Worm (Caenorhabditis elegans) whole organism, L2 larva: ENCODE results near the gene F10D7.4.
A peak's percentile ranks its signal among the peaks of the same experiment; 100 is the strongest.

Source experiments
- F13H6.1 ChIP-seq: sonication (generic microtip); optimal IDR thresholded peaks from 2 replicates; lab custom pipeline; 2016; ENCODE audit warnings: missing genetic modification characterization, missing compliant biosample characterization
- R02D3.7 ChIP-seq: fragments of 150-350 bp; optimal IDR thresholded peaks from 2 replicates; lab custom pipeline; 2014; ENCODE audit warnings: missing biosample characterization, missing genetic modification characterization
- Y55F3AM.14 ChIP-seq: fragments of 200-800 bp; sonication (Bioruptor generic); optimal IDR thresholded peaks from 2 replicates; lab custom pipeline; 2018; ENCODE audit warnings: mild to moderate bottlenecking, missing genetic modification characterization, missing compliant biosample characterization
- ZK546.5 ChIP-seq: sonication (generic microtip); optimal IDR thresholded peaks from 2 replicates; lab custom pipeline; 2017; ENCODE audit warnings: missing biosample characterization, missing genetic modification characterization
- alr-1 ChIP-seq: fragments of 150-350 bp; optimal IDR thresholded peaks from 2 replicates; lab custom pipeline; 2014; ENCODE audit warnings: missing biosample characterization, missing genetic modification characterization
- aly-2 ChIP-seq: fragments of 150-350 bp; optimal IDR thresholded peaks from 2 replicates; lab custom pipeline; 2014; ENCODE audit warnings: missing biosample characterization, missing genetic modification characterization
- ama-1 ChIP-seq: fragments of 150-350 bp; optimal IDR thresholded peaks from 2 replicates; lab custom pipeline; 2018; ENCODE audit warnings: inconsistent platforms
- blmp-1 ChIP-seq: sonication (generic microtip); optimal IDR thresholded peaks from 2 replicates; lab custom pipeline; 2017; ENCODE audit warnings: missing genetic modification characterization, mild to moderate bottlenecking, missing compliant biosample characterization, antibody characterized with exemption, moderate library complexity; ENCODE audit not compliant: insufficient read depth
- ceh-16 ChIP-seq: fragments of 150-350 bp; optimal IDR thresholded peaks from 2 replicates; lab custom pipeline; 2014; ENCODE audit warnings: missing biosample characterization, missing genetic modification characterization
- ceh-82 ChIP-seq: fragments of 150-350 bp; optimal IDR thresholded peaks from 2 replicates; lab custom pipeline; 2014; ENCODE audit warnings: missing biosample characterization, missing genetic modification characterization
- crh-2 ChIP-seq: sonication (generic microtip); optimal IDR thresholded peaks from 2 replicates; lab custom pipeline; 2017; ENCODE audit warnings: missing biosample characterization, missing genetic modification characterization
- dmd-4 ChIP-seq: sonication (generic microtip); optimal IDR thresholded peaks from 2 replicates; lab custom pipeline; 2017; ENCODE audit warnings: missing biosample characterization, missing genetic modification characterization
- egl-27 ChIP-seq: sonication (generic microtip); optimal IDR thresholded peaks from 3 replicates; lab custom pipeline; 2017; ENCODE audit warnings: missing biosample characterization, missing genetic modification reagents, missing genetic modification characterization
- elt-1 ChIP-seq: fragments of 150-350 bp; optimal IDR thresholded peaks from 2 replicates; lab custom pipeline; 2014; ENCODE audit warnings: missing biosample characterization, missing genetic modification characterization
- elt-3 ChIP-seq: sonication (generic microtip); optimal IDR thresholded peaks from 2 replicates; lab custom pipeline; 2017; ENCODE audit warnings: missing biosample characterization, missing genetic modification characterization
- fos-1 ChIP-seq: fragments of 150-350 bp; optimal IDR thresholded peaks from 2 replicates; lab custom pipeline; 2014; ENCODE audit warnings: missing biosample characterization, missing genetic modification characterization
- lin-11 ChIP-seq: fragments of 150-350 bp; sonication (generic microtip); optimal IDR thresholded peaks from 2 replicates; lab custom pipeline; 2014; ENCODE audit warnings: missing biosample characterization, missing genetic modification characterization, inconsistent platforms, mixed read lengths
- lin-13 ChIP-seq: fragments of 150-350 bp; optimal IDR thresholded peaks from 2 replicates; lab custom pipeline; 2014; ENCODE audit warnings: missing biosample characterization, missing genetic modification reagents, missing genetic modification characterization
- lin-39 ChIP-seq: fragments of 150-350 bp; optimal IDR thresholded peaks from 2 replicates; lab custom pipeline; 2014; ENCODE audit warnings: missing biosample characterization, missing genetic modification reagents, missing genetic modification characterization
- lsy-2 ChIP-seq, 2 experiments: fragments of 150-350 bp in 1 of 2; sonication (generic microtip) in 1 of 2; optimal IDR thresholded peaks; 2 replicates each; lab custom pipeline; 2014 to 2017; ENCODE audit warnings: missing biosample characterization in 2 of 2, missing genetic modification characterization in 2 of 2
- mab-5 ChIP-seq: fragments of 150-350 bp; optimal IDR thresholded peaks from 2 replicates; lab custom pipeline; 2014; ENCODE audit warnings: missing biosample characterization, missing genetic modification characterization
- mbf-1 ChIP-seq: sonication (generic microtip); optimal IDR thresholded peaks from 2 replicates; lab custom pipeline; 2017; ENCODE audit warnings: missing biosample characterization, missing genetic modification characterization
- mdl-1 ChIP-seq, 2 experiments: fragments of 150-350 bp in 1 of 2; sonication (generic microtip) in 1 of 2; optimal IDR thresholded peaks; 2 replicates each; lab custom pipeline; 2017; ENCODE audit warnings: missing biosample characterization in 2 of 2, missing genetic modification characterization in 2 of 2
- nhr-10 ChIP-seq: sonication (generic microtip); optimal IDR thresholded peaks from 2 replicates; lab custom pipeline; 2017; ENCODE audit warnings: missing biosample characterization, missing genetic modification characterization
- nhr-11 ChIP-seq: fragments of 150-350 bp; optimal IDR thresholded peaks from 2 replicates; lab custom pipeline; 2014; ENCODE audit warnings: missing biosample characterization, missing genetic modification characterization
- nhr-12 ChIP-seq: fragments of 150-350 bp; optimal IDR thresholded peaks from 2 replicates; lab custom pipeline; 2014; ENCODE audit warnings: missing biosample characterization, missing genetic modification characterization
- nhr-21 ChIP-seq: fragments of 150-350 bp; optimal IDR thresholded peaks from 2 replicates; lab custom pipeline; 2014; ENCODE audit warnings: missing biosample characterization, missing genetic modification characterization
- nhr-23 ChIP-seq: fragments of 150-350 bp; optimal IDR thresholded peaks from 2 replicates; lab custom pipeline; 2014; ENCODE audit warnings: missing biosample characterization, missing genetic modification reagents, missing genetic modification characterization
- nhr-237 ChIP-seq: fragments of 150-350 bp; optimal IDR thresholded peaks from 2 replicates; lab custom pipeline; 2014; ENCODE audit warnings: missing biosample characterization, missing genetic modification characterization
- nhr-25 ChIP-seq: fragments of 150-350 bp; sonication (generic microtip); optimal IDR thresholded peaks from 3 replicates; lab custom pipeline; 2014; ENCODE audit warnings: missing biosample characterization, missing genetic modification characterization
- nhr-6 ChIP-seq: fragments of 150-350 bp; optimal IDR thresholded peaks from 2 replicates; lab custom pipeline; 2014; ENCODE audit warnings: missing biosample characterization, missing genetic modification characterization
- nhr-77 ChIP-seq: fragments of 150-350 bp; optimal IDR thresholded peaks from 2 replicates; lab custom pipeline; 2014; ENCODE audit warnings: missing biosample characterization, missing genetic modification characterization
- peb-1 ChIP-seq: fragments of 150-350 bp; optimal IDR thresholded peaks from 2 replicates; lab custom pipeline; 2014; ENCODE audit warnings: missing biosample characterization, missing genetic modification characterization
- sem-4 ChIP-seq: fragments of 150-350 bp; optimal IDR thresholded peaks from 2 replicates; lab custom pipeline; 2014; ENCODE audit warnings: missing biosample characterization, missing genetic modification reagents, missing genetic modification characterization
- skn-1 ChIP-seq: sonication (generic microtip); optimal IDR thresholded peaks from 2 replicates; lab custom pipeline; 2017; ENCODE audit warnings: missing biosample characterization, missing genetic modification characterization
- sma-3 ChIP-seq: sonication (generic microtip); optimal IDR thresholded peaks from 2 replicates; lab custom pipeline; 2016; ENCODE audit warnings: missing genetic modification reagents, missing genetic modification characterization, missing compliant biosample characterization
- sma-9 ChIP-seq, 2 experiments: fragments of 150-350 bp in 1 of 2; sonication (generic microtip) in 1 of 2; optimal IDR thresholded peaks; 2 replicates each; lab custom pipeline; 2014 to 2016; ENCODE audit warnings: missing genetic modification characterization in 2 of 2, mild to moderate bottlenecking in 1 of 2, missing biosample characterization in 1 of 2, missing compliant biosample characterization in 1 of 2, missing genetic modification reagents in 1 of 2, moderate library complexity in 1 of 2
- snpc-4 ChIP-seq: fragments of 150-350 bp; optimal IDR thresholded peaks from 2 replicates; lab custom pipeline; 2014; ENCODE audit warnings: missing biosample characterization, missing genetic modification characterization
- unc-39 ChIP-seq: fragments of 150-350 bp; optimal IDR thresholded peaks from 2 replicates; lab custom pipeline; 2014; ENCODE audit warnings: missing biosample characterization, missing genetic modification characterization
- unc-55 ChIP-seq: fragments of 150-350 bp; sonication (generic microtip); optimal IDR thresholded peaks from 3 replicates; lab custom pipeline; 2014; ENCODE audit warnings: missing biosample characterization, missing genetic modification reagents, missing genetic modification characterization
- unc-62 ChIP-seq: fragments of 150-350 bp; optimal IDR thresholded peaks from 2 replicates; lab custom pipeline; 2014; ENCODE audit warnings: missing biosample characterization, missing genetic modification reagents, missing genetic modification characterization
- zag-1 ChIP-seq: fragments of 150-350 bp; optimal IDR thresholded peaks from 2 replicates; lab custom pipeline; 2014; ENCODE audit warnings: missing biosample characterization, missing genetic modification characterization
- ztf-1 ChIP-seq: fragments of 200-800 bp; sonication (Bioruptor generic); conservative IDR thresholded peaks from 2 replicates; pipeline ENCODE4 v1.3.6; 2022; ENCODE audit warnings: missing genetic modification characterization, missing compliant biosample characterization
- ztf-11 ChIP-seq: sonication (generic microtip); optimal IDR thresholded peaks from 2 replicates; lab custom pipeline; 2017; ENCODE audit warnings: missing biosample characterization, missing genetic modification characterization
- ztf-4 ChIP-seq: fragments of 150-350 bp; optimal IDR thresholded peaks from 2 replicates; lab custom pipeline; 2014; ENCODE audit warnings: missing biosample characterization, missing genetic modification characterization

F10D7.4 gene

ce11 chrX:17420585-17421459 lies 38.9 kb upstream of the F10D7.4 start:
- TF ChIP-seq mab-5 (tag; lab: Kevin White, UChicago) (no peak), nhr-23 (no peak), mbf-1 (tag; lab: Kevin White, UChicago) (no peak), elt-1 (tag; lab: Kevin White, UChicago) (no peak), unc-55 (GFP tag; lab: Kevin White, UChicago) (no peak), elt-3 (tag; lab: Kevin White, UChicago) (no peak), Y55F3AM.14 (GFP tag; lab: Kevin White, UChicago) (peak; percentile 27), ztf-1 (GFP tag; lab: Robert Waterston, UW) (no peak), nhr-11 (tag; lab: Kevin White, UChicago) (no peak), blmp-1 (tag; lab: Kevin White, UChicago) (peak; percentile 46), nhr-77 (tag; lab: Kevin White, UChicago) (no peak), nhr-21 (tag; lab: Kevin White, UChicago) (peak; percentile 84), dmd-4 (no peak), ama-1 (lab: Kevin White, UChicago) (peak; percentile 97), F13H6.1 (tag; lab: Kevin White, UChicago) (no peak), nhr-6 (tag; lab: Kevin White, UChicago) (peak; percentile 14), sma-9 (GFP tag; optimal IDR thresholded peaks at IDR 0.05; lab: Kevin White, UChicago) (peak; percentile 54), sma-9 (tag; optimal IDR thresholded peaks at IDR 0.05; lab: Kevin White, UChicago) (no peak), ZK546.5 (tag; lab: Kevin White, UChicago) (no peak), nhr-237 (no peak), R02D3.7 (tag; lab: Kevin White, UChicago) (no peak), lsy-2 (tag; optimal IDR thresholded peaks at IDR 0.05; lab: Kevin White, UChicago) (peak in 1 of 2 experiments; percentile 1)

- TF ChIP-seq nhr-237 (no peak), mbf-1 (tag; lab: Kevin White, UChicago) (no peak), nhr-11 (tag; lab: Kevin White, UChicago) (no peak), fos-1 (no peak), sma-9 (GFP tag; optimal IDR thresholded peaks at IDR 0.05; lab: Kevin White, UChicago) (peak; percentile 69), sma-9 (tag; optimal IDR thresholded peaks at IDR 0.05; lab: Kevin White, UChicago) (no peak), ceh-16 (tag; lab: Kevin White, UChicago) (no peak), ztf-4 (peak; percentile 98), sma-3 (GFP tag; lab: Kevin White, UChicago) (peak; percentile 84), nhr-10 (no peak), F13H6.1 (tag; lab: Kevin White, UChicago) (no peak), nhr-21 (tag; lab: Kevin White, UChicago) (peak; percentile 95), ZK546.5 (tag; lab: Kevin White, UChicago) (no peak), zag-1 (tag; lab: Kevin White, UChicago) (no peak), Y55F3AM.14 (GFP tag; lab: Kevin White, UChicago) (peak; percentile 68), elt-3 (tag; lab: Kevin White, UChicago) (no peak), alr-1 (tag; lab: Kevin White, UChicago) (no peak), blmp-1 (tag; lab: Kevin White, UChicago) (peak; percentile 44), lsy-2 (tag; optimal IDR thresholded peaks at IDR 0.05; lab: Kevin White, UChicago) (peak in 1 of 2 experiments; percentile 22), crh-2 (tag; lab: Kevin White, UChicago) (peak; percentile 60), nhr-25 (tag; lab: Kevin White, UChicago) (peak; percentile 64), nhr-12 (tag; lab: Kevin White, UChicago) (no peak), ceh-82 (tag; lab: Kevin White, UChicago) (peak; percentile 25), ztf-11 (tag; lab: Kevin White, UChicago) (no peak), aly-2 (tag; lab: Kevin White, UChicago) (no peak), egl-27 (tag; lab: Kevin White, UChicago) (no peak), ztf-1 (GFP tag; lab: Robert Waterston, UW) (no peak), nhr-6 (tag; lab: Kevin White, UChicago) (peak; percentile 13), unc-55 (GFP tag; lab: Kevin White, UChicago) (no peak), lin-39 (tag; lab: Kevin White, UChicago) (no peak), snpc-4 (tag; lab: Kevin White, UChicago) (peak; percentile 9), sem-4 (tag; lab: Kevin White, UChicago) (no peak), lin-13 (GFP tag; lab: Kevin White, UChicago) (no peak), lin-11 (tag; lab: Kevin White, UChicago) (no peak), peb-1 (no peak), mab-5 (tag; lab: Kevin White, UChicago) (no peak), nhr-77 (tag; lab: Kevin White, UChicago) (no peak), unc-39 (no peak), unc-62 (no peak), nhr-23 (no peak), skn-1 (no peak), mdl-1 (tag; optimal IDR thresholded peaks at IDR 0.05; lab: Kevin White, UChicago) (no peak)
Measured at ce11 chrX:17419813-17420584, 38.1 kb upstream of the F10D7.4 start.
